Worm (Caenorhabditis elegans): ENCODE data around the gene T24C12.3.

DNA sequence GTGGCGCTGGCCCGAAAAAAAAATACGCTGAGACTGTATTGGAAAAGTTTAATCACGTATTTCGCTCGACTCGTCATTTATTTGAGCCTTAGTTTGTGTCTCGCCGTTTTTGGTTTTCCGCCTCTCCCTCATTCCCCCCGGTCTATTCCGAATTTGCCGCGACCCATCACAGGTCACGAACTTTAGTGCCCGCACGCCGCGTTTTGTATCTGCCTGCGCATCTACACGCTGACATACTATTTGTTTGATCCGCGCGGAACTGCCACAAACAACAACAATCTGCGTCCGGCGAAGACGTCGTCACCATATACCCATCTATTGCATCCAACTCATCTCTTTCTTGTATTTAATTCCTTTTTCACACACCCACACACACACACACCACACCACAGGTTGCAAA is 6.5 kb upstream of the T24C12.3 start:
- TF ChIP-seq hlh-12 (tag; optimal IDR thresholded peaks at IDR 0.05) = no peak
- no peak for TF ChIP-seq unc-62 (GFP tag; optimal IDR thresholded peaks at IDR 0.05)
- no peak for TF ChIP-seq ama-1 (optimal IDR thresholded peaks at IDR 0.05)
- no peak for TF ChIP-seq ama-1 (GFP tag; optimal IDR thresholded peaks at IDR 0.05)
- TF ChIP-seq lsl-1 (GFP tag; optimal IDR thresholded peaks at IDR 0.05) = no peak
- TF ChIP-seq F33H1.4 (GFP tag; IDR thresholded peaks at IDR 0.05) = no peak

Data from whole organism, young adult.